Worm (Caenorhabditis elegans) whole organism, L3 larva: ENCODE data around the gene rep-1.
A peak's percentile ranks its signal among the peaks of the same experiment; 100 is the strongest.

Experiments
- R02D3.7 ChIP-seq: fragments of 150-350 bp; optimal IDR thresholded peaks from 2 replicates; lab custom pipeline; 2014; ENCODE audit warnings: missing biosample characterization, missing genetic modification characterization
- egl-27 ChIP-seq: sonication (generic microtip); optimal IDR thresholded peaks from 4 replicates; lab custom pipeline; 2017; ENCODE audit warnings: missing biosample characterization, missing genetic modification reagents, missing genetic modification characterization
- nfya-1 ChIP-seq: sonication (generic microtip); optimal IDR thresholded peaks from 2 replicates; lab custom pipeline; 2017; ENCODE audit warnings: missing genetic modification characterization, mild to moderate bottlenecking, missing compliant biosample characterization, antibody characterized with exemption, moderate library complexity; ENCODE audit not compliant: insufficient read depth
- nhr-25 ChIP-seq: sonication (generic microtip); optimal IDR thresholded peaks from 2 replicates; lab custom pipeline; 2017; ENCODE audit warnings: missing biosample characterization, missing genetic modification characterization
- nhr-76 ChIP-seq: fragments of 150-350 bp; sonication (generic microtip); optimal IDR thresholded peaks from 5 replicates; lab custom pipeline; 2014; ENCODE audit warnings: missing biosample characterization, missing genetic modification characterization
- nhr-77 ChIP-seq: fragments of 150-350 bp; optimal IDR thresholded peaks from 2 replicates; lab custom pipeline; 2014; ENCODE audit warnings: missing biosample characterization, missing genetic modification characterization
- skn-1 ChIP-seq: fragments of 150-350 bp; optimal IDR thresholded peaks from 2 replicates; lab custom pipeline; 2014; ENCODE audit warnings: missing biosample characterization, missing genetic modification characterization
- snpc-4 ChIP-seq: fragments of 150-350 bp; optimal IDR thresholded peaks from 2 replicates; lab custom pipeline; 2014; ENCODE audit warnings: missing biosample characterization, missing genetic modification characterization
- zag-1 ChIP-seq: fragments of 150-350 bp; optimal IDR thresholded peaks from 2 replicates; lab custom pipeline; 2014; ENCODE audit warnings: missing biosample characterization, missing genetic modification characterization

- TF ChIP-seq nhr-76 (tag; lab: Kevin White, UChicago): no peak
- TF ChIP-seq nhr-77 (tag; lab: Kevin White, UChicago): no peak
- no peak for TF ChIP-seq R02D3.7
- TF ChIP-seq skn-1: no peak
- TF ChIP-seq nfya-1: no peak
- TF ChIP-seq egl-27 (tag; lab: Kevin White, UChicago): no peak
- no peak for TF ChIP-seq zag-1 (tag; lab: Kevin White, UChicago)
- TF ChIP-seq nhr-25: peak; percentile 1
- TF ChIP-seq snpc-4: no peak
Observed at ce11 chrIII:1614412-1614811, 44.3 kb downstream of the rep-1 start.
